Worm (Caenorhabditis elegans) whole organism, late embryonic: Measurements from ENCODE around the gene tbc-8.

ENCODE experiments used
- C08G9.2 ChIP-seq: sonication (generic microtip); optimal IDR thresholded peaks from 2 replicates; lab custom pipeline; 2016; ENCODE audit warnings: mild to moderate bottlenecking, missing genetic modification characterization, moderate library complexity, missing compliant biosample characterization
- C38D4.7 ChIP-seq: fragments of 200-800 bp; sonication (Bioruptor generic); optimal IDR thresholded peaks from 2 replicates; lab custom pipeline; 2018; ENCODE audit warnings: mild to moderate bottlenecking, missing genetic modification characterization, moderate library complexity, missing compliant biosample characterization
- F13H6.1 ChIP-seq: sonication (generic microtip); optimal IDR thresholded peaks from 2 replicates; lab custom pipeline; 2016; ENCODE audit warnings: missing genetic modification characterization, missing compliant biosample characterization
- K02D7.2 ChIP-seq: sonication (generic microtip); optimal IDR thresholded peaks from 2 replicates; lab custom pipeline; 2017; ENCODE audit warnings: mild to moderate bottlenecking, missing genetic modification characterization, missing compliant biosample characterization
- ama-1 ChIP-seq: fragments of 150-350 bp; optimal IDR thresholded peaks from 2 replicates; lab custom pipeline; 2014
- ceh-14 ChIP-seq: sonication (generic microtip); optimal IDR thresholded peaks from 2 replicates; lab custom pipeline; 2016; ENCODE audit warnings: missing genotype, missing genetic modification characterization, missing compliant biosample characterization
- ceh-18 ChIP-seq: sonication (generic microtip); optimal IDR thresholded peaks from 2 replicates; lab custom pipeline; 2016; ENCODE audit warnings: missing genetic modification characterization, missing compliant biosample characterization
- ceh-19 ChIP-seq: fragments of 200-800 bp; sonication (Bioruptor generic); optimal IDR thresholded peaks from 2 replicates; lab custom pipeline; 2018; ENCODE audit warnings: mild to moderate bottlenecking, missing genetic modification characterization, missing compliant biosample characterization
- ceh-2 ChIP-seq: sonication (generic microtip); optimal IDR thresholded peaks from 2 replicates; lab custom pipeline; 2016; ENCODE audit warnings: missing genotype, missing genetic modification characterization, missing compliant biosample characterization
- ceh-22 ChIP-seq: sonication (generic microtip); optimal IDR thresholded peaks from 2 replicates; lab custom pipeline; 2017; ENCODE audit warnings: missing biosample characterization, missing genetic modification characterization
- ceh-24 ChIP-seq: sonication (generic microtip); optimal IDR thresholded peaks from 2 replicates; lab custom pipeline; 2016; ENCODE audit warnings: mild to moderate bottlenecking, missing genetic modification characterization, missing compliant biosample characterization
- ceh-30 ChIP-seq: fragments of 150-350 bp; optimal IDR thresholded peaks from 2 replicates; lab custom pipeline; 2014; ENCODE audit warnings: missing biosample characterization, missing genetic modification characterization
- ceh-45 ChIP-seq: fragments of 200-800 bp; sonication (Bioruptor generic); IDR thresholded peaks from 2 replicates; pipeline ENCODE4 v1.3.6; 2022; ENCODE audit warnings: missing genetic modification reagents, missing genetic modification characterization, missing compliant biosample characterization
- ceh-9 ChIP-seq: sonication (generic microtip); optimal IDR thresholded peaks from 2 replicates; lab custom pipeline; 2016; ENCODE audit warnings: mild to moderate bottlenecking, missing genetic modification characterization, inconsistent platforms, missing compliant biosample characterization
- dmd-4 ChIP-seq: sonication (generic microtip); optimal IDR thresholded peaks from 2 replicates; lab custom pipeline; 2016; ENCODE audit warnings: borderline replicate concordance, missing genetic modification characterization, missing compliant biosample characterization
- elt-2 ChIP-seq: sonication (generic microtip); optimal IDR thresholded peaks from 2 replicates; lab custom pipeline; 2016; ENCODE audit warnings: missing genetic modification reagents, missing genetic modification characterization, missing compliant biosample characterization
- elt-4 ChIP-seq: sonication (generic microtip); optimal IDR thresholded peaks from 2 replicates; lab custom pipeline; 2016; ENCODE audit warnings: missing genetic modification characterization, missing compliant biosample characterization
- fax-1 ChIP-seq: sonication (generic microtip); optimal IDR thresholded peaks from 2 replicates; lab custom pipeline; 2016; ENCODE audit warnings: missing genotype, missing genetic modification characterization, missing compliant biosample characterization
- fkh-6 ChIP-seq: sonication (generic microtip); optimal IDR thresholded peaks from 2 replicates; lab custom pipeline; 2016; ENCODE audit warnings: missing genetic modification characterization, missing compliant biosample characterization
- hlh-13 ChIP-seq: fragments of 200-800 bp; sonication (Bioruptor generic); optimal IDR thresholded peaks from 2 replicates; lab custom pipeline; 2018; ENCODE audit warnings: mild to moderate bottlenecking, missing genetic modification characterization, missing compliant biosample characterization
- hlh-8 ChIP-seq: sonication (generic microtip); optimal IDR thresholded peaks from 2 replicates; lab custom pipeline; 2016; ENCODE audit warnings: missing genotype, missing genetic modification characterization, missing compliant biosample characterization
- mec-3 ChIP-seq: sonication (generic microtip); optimal IDR thresholded peaks from 2 replicates; lab custom pipeline; 2016; ENCODE audit warnings: borderline replicate concordance, missing genetic modification characterization, missing compliant biosample characterization
- nfya-1 ChIP-seq: sonication (generic microtip); optimal IDR thresholded peaks from 2 replicates; lab custom pipeline; 2017; ENCODE audit warnings: missing genetic modification characterization, mild to moderate bottlenecking, missing compliant biosample characterization, antibody characterized with exemption, moderate library complexity
- npax-4 ChIP-seq: sonication (generic microtip); optimal IDR thresholded peaks from 2 replicates; lab custom pipeline; 2016; ENCODE audit warnings: missing genetic modification characterization, missing compliant biosample characterization
- odd-2 ChIP-seq: sonication (generic microtip); optimal IDR thresholded peaks from 2 replicates; lab custom pipeline; 2017; ENCODE audit warnings: antibody characterized with exemption, mild to moderate bottlenecking, missing genetic modification characterization, missing compliant biosample characterization
- pax-1 ChIP-seq: fragments of 150-350 bp; optimal IDR thresholded peaks from 2 replicates; lab custom pipeline; 2014; ENCODE audit warnings: missing biosample characterization, missing genetic modification characterization
- pqm-1 ChIP-seq: sonication (generic microtip); optimal IDR thresholded peaks from 2 replicates; lab custom pipeline; 2016; ENCODE audit warnings: missing genetic modification characterization, missing compliant biosample characterization
- rnt-1 ChIP-seq: sonication (generic microtip); optimal IDR thresholded peaks from 2 replicates; lab custom pipeline; 2016; ENCODE audit warnings: missing genetic modification characterization, missing compliant biosample characterization
- sox-2 ChIP-seq: fragments of 200-800 bp; sonication (Bioruptor generic); IDR thresholded peaks from 2 replicates; pipeline ENCODE4 v1.3.6; 2022; ENCODE audit warnings: missing genetic modification reagents, missing genetic modification characterization, missing compliant biosample characterization
- tbx-2 ChIP-seq: sonication (generic microtip); optimal IDR thresholded peaks from 2 replicates; lab custom pipeline; 2016; ENCODE audit warnings: missing genetic modification characterization, missing compliant biosample characterization
- unc-42 ChIP-seq: sonication (generic microtip); optimal IDR thresholded peaks from 2 replicates; lab custom pipeline; 2016; ENCODE audit warnings: missing genotype, missing genetic modification characterization, missing compliant biosample characterization
- unc-55 ChIP-seq: sonication (generic microtip); optimal IDR thresholded peaks from 2 replicates; lab custom pipeline; 2017; ENCODE audit warnings: missing biosample characterization, missing genetic modification reagents, missing genetic modification characterization
- zip-5 ChIP-seq: sonication (generic microtip); optimal IDR thresholded peaks from 2 replicates; lab custom pipeline; 2016; ENCODE audit warnings: missing genetic modification characterization, missing compliant biosample characterization

tbc-8 gene

ce11 chrIII:10357598-10358186 is 7.1 kb upstream of the tbc-8 start, which contains the start of gene umps-1:
umps-1 (minus strand) TSS chrIII:10357648.
- TF ChIP-seq ceh-24 (tag; lab: Kevin White, UChicago) (no peak), elt-2 (tag; lab: Kevin White, UChicago) (peak; percentile 5)

ce11 chrIII:10358751-10359150 is 6.0 kb upstream of the tbc-8 start:
- no peak for TF ChIP-seq ceh-18 (tag; lab: Kevin White, UChicago)
- TF ChIP-seq unc-42 = peak; percentile 21

- TF ChIP-seq sox-2 (GFP tag; lab: Robert Waterston, UW) (no peak), elt-4 (tag; lab: Kevin White, UChicago) (no peak), ceh-2 (tag; lab: Kevin White, UChicago) (no peak), C38D4.7 (GFP tag; lab: Kevin White, UChicago) (no peak), tbx-2 (no peak), npax-4 (tag; lab: Kevin White, UChicago) (no peak), hlh-13 (GFP tag; lab: Kevin White, UChicago) (no peak), odd-2 (tag; lab: Kevin White, UChicago) (no peak), ceh-14 (tag; lab: Kevin White, UChicago) (no peak), ceh-30 (tag; lab: Kevin White, UChicago) (no peak), ceh-24 (tag; lab: Kevin White, UChicago) (no peak), ama-1 (lab: Kevin White, UChicago) (no peak), C08G9.2 (tag; lab: Kevin White, UChicago) (no peak), pqm-1 (tag; lab: Kevin White, UChicago) (no peak)
- TF ChIP-seq, all 69 proteins: peak for 0
Observed at ce11 chrIII:10359916-10360315, 4.8 kb upstream of the tbc-8 start.

- TF ChIP-seq ceh-22 (no peak), zip-5 (tag; lab: Kevin White, UChicago) (no peak), C38D4.7 (GFP tag; lab: Kevin White, UChicago) (no peak), ceh-30 (tag; lab: Kevin White, UChicago) (no peak), ceh-19 (no peak), ama-1 (lab: Kevin White, UChicago) (no peak), fax-1 (tag; lab: Kevin White, UChicago) (no peak), nfya-1 (no peak), ceh-18 (tag; lab: Kevin White, UChicago) (no peak), dmd-4 (tag; lab: Kevin White, UChicago) (no peak), ceh-45 (GFP tag; lab: Robert Waterston, UW) (no peak), ceh-24 (tag; lab: Kevin White, UChicago) (no peak), unc-55 (GFP tag; lab: Kevin White, UChicago) (no peak), rnt-1 (tag; lab: Kevin White, UChicago) (no peak), hlh-8 (tag; lab: Kevin White, UChicago) (no peak), ceh-9 (tag; lab: Kevin White, UChicago) (no peak), fkh-6 (tag; lab: Kevin White, UChicago) (no peak)
- TF ChIP-seq, all 69 proteins: peak for 0
Observed at ce11 chrIII:10361456-10361855, 3.3 kb upstream of the tbc-8 start.

- TF ChIP-seq elt-2 (tag; lab: Kevin White, UChicago) = no peak
- TF ChIP-seq F13H6.1 (tag; lab: Kevin White, UChicago) = no peak
- TF ChIP-seq unc-42 = no peak
- no peak for TF ChIP-seq K02D7.2 (tag; lab: Kevin White, UChicago)
- no peak for TF ChIP-seq sox-2 (GFP tag; lab: Robert Waterston, UW)
- TF ChIP-seq mec-3 = no peak
- no peak for TF ChIP-seq zip-5 (tag; lab: Kevin White, UChicago)
- TF ChIP-seq dmd-4 (tag; lab: Kevin White, UChicago) = no peak
- TF ChIP-seq ceh-18 (tag; lab: Kevin White, UChicago) = no peak
- no peak for TF ChIP-seq pax-1
Observed at ce11 chrIII:10362920-10363319, 1.8 kb upstream of the tbc-8 start.
